Fruit fly (Drosophila melanogaster): Measurements from ENCODE around the gene Sfmbt.

Sfmbt gene

dm6 chr2L:13205256-13205655 lies 28.7 kb upstream of the Sfmbt start (continued):
- TF ChIP-seq CG31441 (GFP tag; IDR thresholded peaks at IDR 0.05) = no peak

- no peak for TF ChIP-seq dpn (GFP tag; optimal IDR thresholded peaks at IDR 0.05)
- no peak for TF ChIP-seq gro (GFP tag; optimal IDR thresholded peaks at IDR 0.05)
- TF ChIP-seq oc (tag; optimal IDR thresholded peaks at IDR 0.05) = no peak
- TF ChIP-seq CG8924 (tag; optimal IDR thresholded peaks at IDR 0.05) = no peak
- TF ChIP-seq sd (tag; optimal IDR thresholded peaks at IDR 0.05) = peak; percentile 60
- TF ChIP-seq ERR (GFP tag; optimal IDR thresholded peaks at IDR 0.05) = no peak
- TF ChIP-seq CG14710 (tag; optimal IDR thresholded peaks at IDR 0.05) = no peak
- no peak for TF ChIP-seq sisA (GFP tag; IDR thresholded peaks at IDR 0.05)
- TF ChIP-seq CG11696 (GFP tag; IDR thresholded peaks at IDR 0.05) = no peak
- no peak for TF ChIP-seq Eip74EF (GFP tag; optimal IDR thresholded peaks at IDR 0.05)
- peak; percentile 13 for TF ChIP-seq cwo (GFP tag; optimal IDR thresholded peaks at IDR 0.05)
- TF ChIP-seq jigr1 (GFP tag; IDR thresholded peaks at IDR 0.05) = no peak
- TF ChIP-seq so (GFP tag; IDR thresholded peaks at IDR 0.05) = no peak
- TF ChIP-seq CG10209 (GFP tag; optimal IDR thresholded peaks at IDR 0.05) = no peak
- TF ChIP-seq salm (tag; optimal IDR thresholded peaks at IDR 0.05) = no peak
- no peak for TF ChIP-seq ranshi (GFP tag; IDR thresholded peaks at IDR 0.05)
- TF ChIP-seq Med (GFP tag) = peak; percentile 34
- TF ChIP-seq CG4424 (GFP tag; optimal IDR thresholded peaks at IDR 0.05) = no peak
- no peak for TF ChIP-seq tup (GFP tag; optimal IDR thresholded peaks at IDR 0.05)
- no peak for TF ChIP-seq CG11504 (tag; optimal IDR thresholded peaks at IDR 0.05)
- TF ChIP-seq chm (GFP tag; IDR thresholded peaks at IDR 0.05) = peak; percentile 51; the same call in 1 of the 2 replicates
- no peak for TF ChIP-seq ftz-f1 (GFP tag; optimal IDR thresholded peaks at IDR 0.05)
- TF ChIP-seq az2 (GFP tag; optimal IDR thresholded peaks at IDR 0.05) = no peak
- no peak for TF ChIP-seq rib (GFP tag; IDR thresholded peaks at IDR 0.05)
- TF ChIP-seq Mad (GFP tag; optimal IDR thresholded peaks at IDR 0.05) = no peak
- TF ChIP-seq CG6854 (GFP tag; optimal IDR thresholded peaks at IDR 0.05) = peak; percentile 13
- TF ChIP-seq B-H1 (GFP tag; IDR thresholded peaks at IDR 0.05) = no peak
- no peak for TF ChIP-seq cato (GFP tag; optimal IDR thresholded peaks at IDR 0.05; ENCODE audit: borderline replicate concordance)
- TF ChIP-seq croc (GFP tag; conservative IDR thresholded peaks at IDR 0.05) = no peak
- peak; percentile 40 for TF ChIP-seq kay (GFP tag; optimal IDR thresholded peaks at IDR 0.05)
- no peak for TF ChIP-seq MBD-R2 (GFP tag; IDR thresholded peaks at IDR 0.05)
- no peak for TF ChIP-seq Atf3 (GFP tag; optimal IDR thresholded peaks at IDR 0.05)
- no peak for TF ChIP-seq D (optimal IDR thresholded peaks at IDR 0.05)
- TF ChIP-seq D (GFP tag; optimal IDR thresholded peaks at IDR 0.05) = no peak
- TF ChIP-seq Asciz (GFP tag; optimal IDR thresholded peaks at IDR 0.05) = no peak
- TF ChIP-seq Sox100B (GFP tag; optimal IDR thresholded peaks at IDR 0.05) = no peak
- TF ChIP-seq CG34422 (GFP tag; IDR thresholded peaks at IDR 0.05) = no peak
- TF ChIP-seq Ada2b (GFP tag; IDR thresholded peaks at IDR 0.05) = no peak
- TF ChIP-seq gsb (GFP tag; IDR thresholded peaks at IDR 0.05) = no peak
- TF ChIP-seq CkIIα-i1 (GFP tag; IDR thresholded peaks at IDR 0.05) = no peak
- peak in 1 of 2 experiments; percentile 76 for TF ChIP-seq Pdp1 (GFP tag; optimal IDR thresholded peaks at IDR 0.05)
- no peak for TF ChIP-seq CG16863 (GFP tag; optimal IDR thresholded peaks at IDR 0.05)
- no peak for TF ChIP-seq Oli (tag; optimal IDR thresholded peaks at IDR 0.05)
- TF ChIP-seq CG10431 (GFP tag; optimal IDR thresholded peaks at IDR 0.05) = no peak
- TF ChIP-seq Myb (GFP tag; optimal IDR thresholded peaks at IDR 0.05) = no peak
- TF ChIP-seq Optix (GFP tag; IDR thresholded peaks at IDR 0.05) = no peak
- no peak for TF ChIP-seq B-H2 (GFP tag; optimal IDR thresholded peaks at IDR 0.05)
- no peak for TF ChIP-seq wdn (GFP tag; IDR thresholded peaks at IDR 0.05)
- no peak for TF ChIP-seq CG4282 (GFP tag; optimal IDR thresholded peaks at IDR 0.05)
- no peak for TF ChIP-seq gce (GFP tag; IDR thresholded peaks at IDR 0.05)
These were observed 27.6 kb upstream of the Sfmbt start for dm6 chr2L:13204151-13204550.
